Fruit fly (Drosophila melanogaster) whole organism, adult: ENCODE measurements around the gene CG7011.

ENCODE experiments used
- CG14711 ChIP-seq: fragments of 200-800 bp; sonication (Bioruptor generic); optimal IDR thresholded peaks from 2 replicates; lab custom pipeline; 2018; ENCODE audit warnings: missing biosample characterization, mild to moderate bottlenecking, missing genetic modification characterization, moderate library complexity
- Hr96 ChIP-seq: fragments of 200-800 bp; sonication (Bioruptor generic); optimal IDR thresholded peaks from 2 replicates; lab custom pipeline; 2016; ENCODE audit warnings: missing biosample characterization, missing genetic modification characterization
- cnc ChIP-seq, 2 experiments: fragments of >200 bp; optimal IDR thresholded peaks; 2 replicates each; lab custom pipeline; 2017
- kay ChIP-seq: fragments of 200-800 bp; sonication (Bioruptor generic); peaks from one replicate; lab custom pipeline; 2016; ENCODE audit warnings: missing biosample characterization, missing genetic modification characterization, borderline replicate concordance
- ovo ChIP-seq: fragments of 200-800 bp; sonication (Bioruptor generic); optimal IDR thresholded peaks from 2 replicates; lab custom pipeline; 2016; ENCODE audit warnings: missing biosample characterization, missing genetic modification characterization
- pad ChIP-seq: fragments of 200-800 bp; sonication (Bioruptor generic); optimal IDR thresholded peaks from 3 replicates; lab custom pipeline; 2017; ENCODE audit warnings: missing biosample characterization, missing genetic modification characterization, mild to moderate bottlenecking, moderate library complexity, missing genetic modification reagents

DNA sequence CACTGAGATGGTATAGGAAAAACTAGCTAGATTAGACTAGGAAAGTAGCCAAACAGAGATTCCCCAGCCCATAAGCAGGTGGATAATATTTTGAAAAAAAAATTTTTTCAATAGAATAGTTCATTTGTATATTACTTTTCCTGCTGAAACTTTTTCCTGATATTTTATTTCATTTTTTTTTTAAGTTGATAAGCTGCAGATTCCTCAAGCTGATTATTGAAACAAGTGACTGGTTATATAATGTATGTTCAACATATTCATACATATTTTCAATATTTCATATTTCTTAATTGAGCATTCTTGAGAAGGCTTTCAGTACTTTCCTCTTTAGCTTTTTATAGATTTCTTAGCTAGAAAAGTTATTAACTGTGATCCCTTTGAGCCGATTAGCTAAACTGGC lies 39.7 kb upstream of the CG7011 start:
- no peak for TF ChIP-seq pad (GFP tag; lab: Kevin White, UChicago)
- no peak for TF ChIP-seq CG14711 (tag; lab: Kevin White, UChicago)
- TF ChIP-seq ovo (GFP tag; lab: Kevin White, UChicago), result no peak
- no peak for TF ChIP-seq kay (GFP tag; lab: Kevin White, UChicago)
- no peak for TF ChIP-seq cnc (optimal IDR thresholded peaks at IDR 0.05; lab: Kevin White, UChicago)
- no peak for TF ChIP-seq Hr96 (GFP tag; lab: Kevin White, UChicago)
